Fruit fly (Drosophila melanogaster): ENCODE results near the gene CG14641.
A peak's percentile ranks its signal among the peaks of the same experiment; 100 is the strongest.

Gene CG14641

DNA sequence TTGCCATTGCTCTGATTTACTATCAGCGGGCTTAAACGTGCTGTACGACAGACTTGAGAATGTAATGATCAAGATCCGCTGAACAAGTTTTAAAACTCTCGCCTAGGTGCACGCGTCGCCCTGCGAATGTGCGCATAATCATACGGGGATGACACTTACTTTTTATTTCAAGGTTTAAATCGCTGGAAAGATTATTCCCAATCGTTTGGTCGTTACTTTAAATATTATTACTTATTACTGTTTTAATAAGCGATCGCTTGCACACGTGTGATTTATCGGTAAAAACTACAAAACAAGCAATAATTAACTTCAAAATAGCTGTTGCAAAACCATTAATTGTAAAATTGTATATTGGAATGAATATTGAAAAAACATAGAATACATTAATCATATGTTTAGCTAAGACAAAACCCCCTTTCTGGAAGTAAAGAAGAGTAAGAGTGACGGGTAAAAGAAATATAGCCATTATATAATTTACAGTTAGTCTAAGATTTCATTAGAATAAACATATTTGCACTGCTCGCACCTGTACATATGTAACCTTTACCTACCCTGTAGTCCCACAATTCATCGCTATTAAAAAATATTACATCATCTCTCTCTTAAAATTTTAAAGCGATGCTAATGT lies 2.9 kb downstream of the CG14641 start, which contains the start of gene DhpD (continued):
- TF ChIP-seq CG2116 (GFP tag; optimal IDR thresholded peaks at IDR 0.05) (no peak), CG10959 (GFP tag; IDR thresholded peaks at IDR 0.05) (peak; percentile 26; the same call in 1 of the 2 replicates), Meics (GFP tag; optimal IDR thresholded peaks at IDR 0.05) (peak; percentile 75), CG10321 (GFP tag; IDR thresholded peaks at IDR 0.05) (no peak), cato (GFP tag; optimal IDR thresholded peaks at IDR 0.05; ENCODE audit: borderline replicate concordance) (no peak), ttk (GFP tag; IDR thresholded peaks at IDR 0.05) (peak; percentile 68), Doc3 (GFP tag; IDR thresholded peaks at IDR 0.05; ENCODE audit: partially characterized antibody) (no peak), CG16779 (GFP tag; IDR thresholded peaks at IDR 0.05) (peak; percentile 58), CG34376 (GFP tag; optimal IDR thresholded peaks at IDR 0.05) (peak; percentile 56), h (optimal IDR thresholded peaks at IDR 0.05) (no peak), scrt (GFP tag; optimal IDR thresholded peaks at IDR 0.05) (no peak), Ssrp (tag; optimal IDR thresholded peaks at IDR 0.05) (peak; percentile 45), trem (tag; optimal IDR thresholded peaks at IDR 0.05) (peak; percentile 50), dan (GFP tag; IDR thresholded peaks at IDR 0.05) (no peak), corto (GFP tag; optimal IDR thresholded peaks at IDR 0.05) (peak; percentile 57), cg (GFP tag; optimal IDR thresholded peaks at IDR 0.05) (no peak), sc (optimal IDR thresholded peaks at IDR 0.05) (no peak), sc (GFP tag; optimal IDR thresholded peaks at IDR 0.05) (no peak), CG3847 (GFP tag; IDR thresholded peaks at IDR 0.05) (peak; percentile 70), Blimp-1 (GFP tag; optimal IDR thresholded peaks at IDR 0.05) (peak; percentile 68), Dek (tag; optimal IDR thresholded peaks at IDR 0.05) (no peak), HLH54F (GFP tag; optimal IDR thresholded peaks at IDR 0.05) (peak; percentile 61), Gug (GFP tag; IDR thresholded peaks at IDR 0.05) (peak; percentile 76), CrebB (tag; optimal IDR thresholded peaks at IDR 0.05) (no peak), CG15073 (GFP tag; optimal IDR thresholded peaks at IDR 0.05) (no peak), CG15514 (GFP tag; optimal IDR thresholded peaks at IDR 0.05) (peak; percentile 67), lov (optimal IDR thresholded peaks at IDR 0.05) (no peak), lov (GFP tag; IDR thresholded peaks at IDR 0.05) (peak; percentile 78; the same call in 2 of the 3 replicates), pan (optimal IDR thresholded peaks at IDR 0.05) (no peak), pan (GFP tag; optimal IDR thresholded peaks at IDR 0.05 in 1 of 2, IDR thresholded peaks at IDR 0.05 in 1 of 2) (peak in 1 of 2 experiments; percentile 74), CG14441 (GFP tag; IDR thresholded peaks at IDR 0.05) (peak; percentile 66; the same call in 1 of the 2 replicates), jing (GFP tag; optimal IDR thresholded peaks at IDR 0.05) (peak; percentile 10), CG4424 (GFP tag; optimal IDR thresholded peaks at IDR 0.05) (peak; percentile 68), Mes4 (GFP tag; optimal IDR thresholded peaks at IDR 0.05) (no peak), twi (tag; optimal IDR thresholded peaks at IDR 0.05) (peak; percentile 2), row (GFP tag; IDR thresholded peaks at IDR 0.05) (peak; percentile 88), unpg (GFP tag; optimal IDR thresholded peaks at IDR 0.05) (peak; percentile 67), CG5180 (GFP tag; optimal IDR thresholded peaks at IDR 0.05) (no peak), Mad (GFP tag; optimal IDR thresholded peaks at IDR 0.05) (no peak), stwl (tag; optimal IDR thresholded peaks at IDR 0.05) (peak; percentile 15), zf30C (GFP tag; optimal IDR thresholded peaks at IDR 0.05) (no peak), CG4730 (GFP tag; IDR thresholded peaks at IDR 0.05) (peak; percentile 36; the same call in 1 of the 2 replicates), CG3065 (GFP tag; optimal IDR thresholded peaks at IDR 0.05) (no peak), CG12391 (tag; optimal IDR thresholded peaks at IDR 0.05) (peak; percentile 65), CG9437 (GFP tag; optimal IDR thresholded peaks at IDR 0.05) (peak; percentile 9), mirr (GFP tag; optimal IDR thresholded peaks at IDR 0.05) (peak; percentile 55), CG31224 (GFP tag; IDR thresholded peaks at IDR 0.05) (peak; percentile 48; the same call in 1 of the 2 replicates), slbo (GFP tag; IDR thresholded peaks at IDR 0.05) (peak; percentile 86), so (GFP tag; IDR thresholded peaks at IDR 0.05) (no peak), hth (optimal IDR thresholded peaks at IDR 0.05) (no peak), CG32767 (GFP tag; IDR thresholded peaks at IDR 0.05) (no peak)

Data from whole organism, embryonic.